Worm (Caenorhabditis elegans) whole organism, mixed stage, embryonic: ENCODE data around the gene srp-7.

Source experiments
- ces-1 ChIP-seq: fragments of 150-350 bp; optimal IDR thresholded peaks from 2 replicates; lab custom pipeline; 2014; ENCODE audit warnings: missing biosample characterization, missing genetic modification reagents, missing genetic modification characterization
- lin-13 ChIP-seq: fragments of 150-350 bp; optimal IDR thresholded peaks from 2 replicates; lab custom pipeline; 2014; ENCODE audit warnings: missing biosample characterization, missing genetic modification characterization
- lsy-2 ChIP-seq: fragments of 150-350 bp; optimal IDR thresholded peaks from 2 replicates; lab custom pipeline; 2014; ENCODE audit warnings: missing biosample characterization, missing genetic modification characterization
- nhr-12 ChIP-seq: fragments of 150-350 bp; optimal IDR thresholded peaks from 2 replicates; lab custom pipeline; 2014; ENCODE audit warnings: missing biosample characterization, missing genetic modification characterization
- nhr-237 ChIP-seq: fragments of 150-350 bp; optimal IDR thresholded peaks from 2 replicates; lab custom pipeline; 2014; ENCODE audit warnings: missing biosample characterization, missing genetic modification characterization
- nhr-28 ChIP-seq: fragments of 150-350 bp; optimal IDR thresholded peaks from 2 replicates; lab custom pipeline; 2014; ENCODE audit warnings: missing biosample characterization, missing genetic modification characterization
- nhr-76 ChIP-seq: sonication (generic microtip); optimal IDR thresholded peaks from 2 replicates; lab custom pipeline; 2017; ENCODE audit warnings: missing biosample characterization, missing genetic modification characterization
- snpc-4 ChIP-seq: fragments of 150-350 bp; optimal IDR thresholded peaks from 2 replicates; lab custom pipeline; 2014; ENCODE audit warnings: missing biosample characterization, missing genetic modification characterization
- tbx-8 ChIP-seq: fragments of 200-800 bp; sonication (Bioruptor generic); optimal IDR thresholded peaks from 2 replicates; lab custom pipeline; 2018; ENCODE audit warnings: mild to moderate bottlenecking, missing genetic modification characterization, moderate library complexity, missing compliant biosample characterization
- unc-39 ChIP-seq: fragments of 150-350 bp; optimal IDR thresholded peaks from 2 replicates; lab custom pipeline; 2014; ENCODE audit warnings: missing biosample characterization, missing genetic modification characterization
- unc-62 ChIP-seq: fragments of 150-350 bp; optimal IDR thresholded peaks from 2 replicates; lab custom pipeline; 2014; ENCODE audit warnings: missing biosample characterization, missing genetic modification reagents, missing genetic modification characterization
- ztf-11 ChIP-seq: fragments of 150-350 bp; optimal IDR thresholded peaks from 2 replicates; lab custom pipeline; 2014; ENCODE audit warnings: missing biosample characterization, missing genetic modification characterization

- TF ChIP-seq unc-62: no peak
- TF ChIP-seq lsy-2 (tag; lab: Kevin White, UChicago): no peak
- TF ChIP-seq lin-13: no peak
- TF ChIP-seq unc-39 (tag; lab: Kevin White, UChicago): no peak
- TF ChIP-seq nhr-28 (tag; lab: Kevin White, UChicago): no peak
- no peak for TF ChIP-seq nhr-76 (tag; lab: Kevin White, UChicago)
- no peak for TF ChIP-seq nhr-237 (tag; lab: Kevin White, UChicago)
- no peak for TF ChIP-seq nhr-12
- TF ChIP-seq tbx-8 (GFP tag; lab: Kevin White, UChicago): no peak
- TF ChIP-seq ces-1: no peak
- TF ChIP-seq ztf-11: no peak
- TF ChIP-seq snpc-4: no peak
These were observed 11.1 kb downstream of the srp-7 start, which contains the start of gene F20D6.12 for ce11 chrV:8190016-8190415.
